Worm (Caenorhabditis elegans): ENCODE data around the gene K11D12.12.

ce11 chrV:5039559-5039958 lies 12.5 kb upstream of the K11D12.12 start, which contains the start of gene K11D12.11:
- TF ChIP-seq unc-39 (tag; optimal IDR thresholded peaks at IDR 0.05): no peak
- TF ChIP-seq R02D3.7 (tag; optimal IDR thresholded peaks at IDR 0.05): no peak
- TF ChIP-seq egl-27 (tag; optimal IDR thresholded peaks at IDR 0.05): no peak
- no peak for TF ChIP-seq aly-2 (tag; optimal IDR thresholded peaks at IDR 0.05)
- no peak for TF ChIP-seq pqm-1 (tag; optimal IDR thresholded peaks at IDR 0.05)
- no peak for TF ChIP-seq ZK546.5 (tag; optimal IDR thresholded peaks at IDR 0.05)
- TF ChIP-seq nhr-25 (tag; optimal IDR thresholded peaks at IDR 0.05): no peak
- no peak for TF ChIP-seq unc-62 (GFP tag; optimal IDR thresholded peaks at IDR 0.05)
- no peak for TF ChIP-seq ceh-82 (tag; optimal IDR thresholded peaks at IDR 0.05)
- no peak for TF ChIP-seq elt-1 (tag; optimal IDR thresholded peaks at IDR 0.05)
- no peak for TF ChIP-seq skn-1 (tag; optimal IDR thresholded peaks at IDR 0.05)
- TF ChIP-seq lin-15B (tag; optimal IDR thresholded peaks at IDR 0.05): no peak
- no peak for TF ChIP-seq lin-39 (tag; optimal IDR thresholded peaks at IDR 0.05)
